Fruit fly (Drosophila melanogaster) whole organism: ENCODE results near the gene CG43338.

Source experiments
- pan ChIP-seq: fragments of >200 bp; optimal IDR thresholded peaks from 2 replicates; lab custom pipeline; 2017
- psq ChIP-seq: fragments of >200 bp; optimal IDR thresholded peaks from 2 replicates; lab custom pipeline; 2017
- usp ChIP-seq: fragments of >200 bp; optimal IDR thresholded peaks from 2 replicates; lab custom pipeline; 2017; ENCODE audit warnings: missing biosample characterization, missing genetic modification characterization, mixed read lengths

DNA sequence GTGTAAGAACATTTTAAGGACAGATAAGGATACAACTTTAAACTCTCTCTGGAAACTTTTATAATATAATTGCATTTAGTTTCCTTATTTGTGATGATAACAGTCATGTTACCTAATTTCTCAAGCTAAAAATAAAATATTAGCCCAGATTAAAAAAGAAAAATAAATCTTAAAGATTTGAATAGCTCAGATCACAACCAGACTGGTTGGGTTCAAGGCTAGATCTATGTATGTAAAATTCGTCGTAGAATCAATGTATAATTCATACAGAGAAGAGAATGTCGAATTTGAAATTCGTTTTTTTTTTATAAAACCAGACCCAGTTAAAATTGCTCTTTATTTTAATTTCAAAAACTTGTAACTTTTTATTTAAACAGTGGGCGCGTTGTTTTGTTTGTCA is 43.0 kb upstream of the CG43338 start:
- TF ChIP-seq psq (lab: Kevin White, UChicago): no peak
- TF ChIP-seq pan (lab: Kevin White, UChicago): no peak
- no peak for TF ChIP-seq usp (GFP tag; lab: Kevin White, UChicago)
